Worm (Caenorhabditis elegans) whole organism, dauer: ENCODE results near the gene cct-7.

ENCODE experiments used
- unc-62 ChIP-seq: sonication (generic microtip); optimal IDR thresholded peaks from 2 replicates; lab custom pipeline; 2017; ENCODE audit warnings: missing biosample characterization, missing genetic modification reagents, missing genetic modification characterization

The cct-7 gene

ce11 chrV:1871768-1872296, at the start of gene cct-7, which contains the start of gene T10B5.4:
cct-7 (plus strand) TSS chrV:1872246.
T10B5.4 (minus strand) TSS chrV:1871807.
- TF ChIP-seq unc-62 (GFP tag; lab: Kevin White, UChicago) = no peak

ce11 chrV:1824528-1824927, 47.5 kb upstream of the cct-7 start:
- no peak for TF ChIP-seq unc-62 (GFP tag; lab: Kevin White, UChicago)

ce11 chrV:1829973-1830372, 42.1 kb upstream of the cct-7 start, which contains the start of gene Y32G9B.1:
Y32G9B.1 (minus strand) TSS chrV:1830073.
- no peak for TF ChIP-seq unc-62 (GFP tag; lab: Kevin White, UChicago)

- no peak for TF ChIP-seq unc-62 (GFP tag; lab: Kevin White, UChicago)
Measured at ce11 chrV:1841744-1842143, 30.3 kb upstream of the cct-7 start, which contains the start of gene T10B5.8. T10B5.8 (plus strand) TSS chrV:1842044.

ce11 chrV:1845977-1846376, 26.1 kb upstream of the cct-7 start, which contains the start of gene T10B5.7:
T10B5.7 (plus strand) TSS chrV:1846201.
- no peak for TF ChIP-seq unc-62 (GFP tag; lab: Kevin White, UChicago)

- no peak for TF ChIP-seq unc-62 (GFP tag; lab: Kevin White, UChicago)
Measured at ce11 chrV:1848590-1848989, 23.5 kb upstream of the cct-7 start.

ce11 chrV:1855087-1855486, 17.0 kb upstream of the cct-7 start:
- no peak for TF ChIP-seq unc-62 (GFP tag; lab: Kevin White, UChicago)

ce11 chrV:1856176-1856575, 15.9 kb upstream of the cct-7 start, which contains the start of gene T10B5.10:
T10B5.10 (minus strand) TSS chrV:1856276.
- no peak for TF ChIP-seq unc-62 (GFP tag; lab: Kevin White, UChicago)

ce11 chrV:1857840-1858239, 14.2 kb upstream of the cct-7 start:
- TF ChIP-seq unc-62 (GFP tag; lab: Kevin White, UChicago) = no peak

- no peak for TF ChIP-seq unc-62 (GFP tag; lab: Kevin White, UChicago)
Measured at ce11 chrV:1862954-1863353, 9.1 kb upstream of the cct-7 start.

- TF ChIP-seq unc-62 (GFP tag; lab: Kevin White, UChicago) = no peak
Measured at ce11 chrV:1864997-1865396, 7.0 kb upstream of the cct-7 start.

ce11 chrV:1868025-1868424, 4.0 kb upstream of the cct-7 start:
- TF ChIP-seq unc-62 (GFP tag; lab: Kevin White, UChicago) = no peak

- TF ChIP-seq unc-62 (GFP tag; lab: Kevin White, UChicago) = no peak
Measured at ce11 chrV:1868596-1869263, 3.3 kb upstream of the cct-7 start, which contains the start of gene knl-3. knl-3 (plus strand) TSS chrV:1869213.

- no peak for TF ChIP-seq unc-62 (GFP tag; lab: Kevin White, UChicago)
Measured at ce11 chrV:1869682-1870081, 2.4 kb upstream of the cct-7 start, which contains the start of gene T10B5.3. T10B5.3 (minus strand) TSS chrV:1869782.

- no peak for TF ChIP-seq unc-62 (GFP tag; lab: Kevin White, UChicago)
Measured at ce11 chrV:1870515-1870940, 1.5 kb upstream of the cct-7 start.

- no peak for TF ChIP-seq unc-62 (GFP tag; lab: Kevin White, UChicago)
Measured at ce11 chrV:1874827-1875226, 2.8 kb downstream of the cct-7 start.
